Worm (Caenorhabditis elegans) whole organism, young adult: ENCODE results near the gene cdk-11.1.

ENCODE experiments used
- C17E4.6 ChIP-seq: fragments of 200-800 bp; sonication (Bioruptor generic); IDR thresholded peaks from 2 replicates; pipeline ENCODE4 v1.3.6; 2022; ENCODE audit warnings: missing genetic modification reagents, missing genetic modification characterization, missing compliant biosample characterization
- F39B2.1 ChIP-seq: fragments of 200-800 bp; sonication (Bioruptor generic); IDR thresholded peaks from 2 replicates; pipeline ENCODE4 v1.3.6; 2022; ENCODE audit warnings: missing genetic modification reagents, missing genetic modification characterization, missing compliant biosample characterization
- Y56A3A.18 ChIP-seq: fragments of 200-800 bp; sonication (Bioruptor generic); IDR thresholded peaks from 2 replicates; pipeline ENCODE4 v1.3.6; 2022; ENCODE audit warnings: missing genetic modification reagents, missing genetic modification characterization, missing compliant biosample characterization
- ama-1 ChIP-seq, 3 experiments: fragments of 150-350 bp in 1 of 3; sonication (generic microtip) in 2 of 3; optimal IDR thresholded peaks; 2 replicates each; lab custom pipeline; 2014 to 2018; ENCODE audit warnings: missing biosample characterization in 2 of 3, missing genetic modification characterization in 2 of 3, missing genetic modification reagents in 2 of 3
- ceh-58 ChIP-seq: fragments of 200-800 bp; sonication (Bioruptor generic); IDR thresholded peaks from 2 replicates; pipeline ENCODE4 v1.3.6; 2022; ENCODE audit warnings: missing genetic modification characterization, missing compliant biosample characterization
- dpl-1 ChIP-seq: fragments of 150-350 bp; optimal IDR thresholded peaks from 2 replicates; lab custom pipeline; 2014; ENCODE audit warnings: missing biosample characterization, missing genetic modification reagents, missing genetic modification characterization
- lag-1 ChIP-seq: fragments of 200-800 bp; sonication (Bioruptor generic); IDR thresholded peaks from 2 replicates; pipeline ENCODE4 v1.3.6; 2022; ENCODE audit warnings: missing genetic modification reagents, missing genetic modification characterization, missing compliant biosample characterization
- lin-54 ChIP-seq: fragments of 200-800 bp; sonication (Bioruptor generic); optimal IDR thresholded peaks from 2 replicates; lab custom pipeline; 2018; ENCODE audit warnings: mild to moderate bottlenecking, missing genetic modification characterization, missing compliant biosample characterization
- nhr-90 ChIP-seq: sonication (generic microtip); optimal IDR thresholded peaks from 2 replicates; lab custom pipeline; 2016; ENCODE audit warnings: missing genotype, mild to moderate bottlenecking, missing genetic modification characterization, missing compliant biosample characterization
- pbrm-1 ChIP-seq: fragments of 200-800 bp; sonication (Bioruptor generic); IDR thresholded peaks from 2 replicates; pipeline ENCODE4 v1.3.6; 2022; ENCODE audit warnings: missing genetic modification reagents, missing genetic modification characterization, missing compliant biosample characterization
- pha-4 ChIP-seq: fragments of 150-350 bp; sonication (generic microtip); optimal IDR thresholded peaks from 2 replicates; lab custom pipeline; 2014; ENCODE audit warnings: missing biosample characterization, missing genetic modification reagents, missing genetic modification characterization
- snpc-4 ChIP-seq, 5 experiments: fragments of 150-350 bp in 1 of 5; sonication (generic microtip) in 4 of 5; optimal IDR thresholded peaks; 2 replicates each; lab custom pipeline; 2014 to 2018; ENCODE audit warnings: missing genetic modification characterization in 5 of 5, missing biosample characterization in 3 of 5, antibody characterized with exemption in 2 of 5, mild to moderate bottlenecking in 2 of 5, missing compliant biosample characterization in 2 of 5, missing genotype in 2 of 5, moderate library complexity in 2 of 5, missing genetic modification reagents in 1 of 5
- ztf-3 ChIP-seq: fragments of 200-800 bp; sonication (Bioruptor generic); optimal IDR thresholded peaks from 2 replicates; lab custom pipeline; 2018; ENCODE audit warnings: mild to moderate bottlenecking, missing genetic modification characterization, missing compliant biosample characterization

- no peak for TF ChIP-seq snpc-4 (GFP tag; optimal IDR thresholded peaks at IDR 0.05; lab: Kevin White, UChicago)
- no peak for TF ChIP-seq snpc-4 (tag; optimal IDR thresholded peaks at IDR 0.05; lab: Kevin White, UChicago)
- TF ChIP-seq lin-54 (GFP tag; lab: Kevin White, UChicago): no peak
- TF ChIP-seq Y56A3A.18 (GFP tag; lab: Robert Waterston, UW): no peak
- no peak for TF ChIP-seq ceh-58 (GFP tag; lab: Robert Waterston, UW)
- no peak for TF ChIP-seq pbrm-1 (GFP tag; lab: Robert Waterston, UW)
- no peak for TF ChIP-seq dpl-1 (GFP tag; lab: Kevin White, UChicago)
- no peak for TF ChIP-seq F39B2.1 (GFP tag; lab: Robert Waterston, UW)
- TF ChIP-seq nhr-90: no peak
- no peak for TF ChIP-seq C17E4.6 (GFP tag; lab: Robert Waterston, UW)
- TF ChIP-seq ztf-3 (GFP tag; lab: Kevin White, UChicago): no peak
- TF ChIP-seq pha-4: no peak
- no peak for TF ChIP-seq ama-1 (optimal IDR thresholded peaks at IDR 0.05; lab: Kevin White, UChicago)
- no peak for TF ChIP-seq ama-1 (GFP tag; optimal IDR thresholded peaks at IDR 0.05; lab: Kevin White, UChicago)
- no peak for TF ChIP-seq lag-1
Measured at ce11 chrII:7671705-7672104, 27.3 kb upstream of the cdk-11.1 start, which contains the start of gene lir-1.
